Worm (Caenorhabditis elegans): ENCODE data around the gene C08F8.6.

The C08F8.6 gene

ce11 chrIV:11126028-11126427 lies 38.7 kb downstream of the C08F8.6 start:
- no peak for TF ChIP-seq unc-62 (GFP tag; optimal IDR thresholded peaks at IDR 0.05)

ce11 chrIV:11126004-11126027 lies 38.9 kb downstream of the C08F8.6 start, which contains the start of gene swsn-4:
Gene swsn-4 (plus strand): TSS chrIV:11126024.
- TF ChIP-seq unc-62 (GFP tag; optimal IDR thresholded peaks at IDR 0.05), result no peak

- TF ChIP-seq unc-62 (GFP tag; optimal IDR thresholded peaks at IDR 0.05), result no peak
Observed at ce11 chrIV:11125604-11126003, 39.1 kb downstream of the C08F8.6 start.

- TF ChIP-seq unc-62 (GFP tag; optimal IDR thresholded peaks at IDR 0.05), result no peak
Observed at ce11 chrIV:11125200-11125599, 39.5 kb downstream of the C08F8.6 start.

- no peak for TF ChIP-seq unc-62 (GFP tag; optimal IDR thresholded peaks at IDR 0.05)
Observed at ce11 chrIV:11124674-11125073, 40.1 kb downstream of the C08F8.6 start, which contains the start of gene spo-11. Gene spo-11 (minus strand): TSS chrIV:11124862.

ce11 chrIV:11119972-11120562 lies 44.7 kb downstream of the C08F8.6 start:
- TF ChIP-seq unc-62 (GFP tag; optimal IDR thresholded peaks at IDR 0.05), result no peak

- TF ChIP-seq unc-62 (GFP tag; optimal IDR thresholded peaks at IDR 0.05), result no peak
Observed at ce11 chrIV:11118837-11119491, 45.8 kb downstream of the C08F8.6 start, which contains the start of the genes imp-2 and enpl-1. Gene imp-2 (minus strand): TSS chrIV:11118887. Gene enpl-1 (plus strand): TSS chrIV:11119298.

Measured in whole organism, dauer.